Worm (Caenorhabditis elegans) whole organism, early embryonic: ENCODE data around the gene hsp-16.2.

Experiments used
- F13C5.2 ChIP-seq: sonication (generic microtip); optimal IDR thresholded peaks from 2 replicates; lab custom pipeline; 2017; ENCODE audit warnings: mild to moderate bottlenecking, missing genetic modification characterization, inconsistent platforms, missing compliant biosample characterization
- ama-1 ChIP-seq: fragments of 150-350 bp; optimal IDR thresholded peaks from 2 replicates; lab custom pipeline; 2014
- ceh-13 ChIP-seq: fragments of 200-800 bp; sonication (Bioruptor generic); optimal IDR thresholded peaks from 2 replicates; lab custom pipeline; 2018; ENCODE audit warnings: mild to moderate bottlenecking, missing genetic modification characterization, missing compliant biosample characterization
- ceh-36 ChIP-seq: sonication (generic microtip); optimal IDR thresholded peaks from 2 replicates; lab custom pipeline; 2016; ENCODE audit warnings: missing genetic modification characterization, inconsistent platforms, missing compliant biosample characterization
- ets-7 ChIP-seq: sonication (generic microtip); optimal IDR thresholded peaks from 2 replicates; lab custom pipeline; 2016; ENCODE audit warnings: missing genotype, missing genetic modification characterization, missing compliant biosample characterization
- flt-1 ChIP-seq: fragments of 200-800 bp; sonication (Bioruptor generic); IDR thresholded peaks from 2 replicates; pipeline ENCODE4 v1.3.6; 2022; ENCODE audit warnings: missing genetic modification characterization, missing compliant biosample characterization
- scrt-1 ChIP-seq: fragments of 200-800 bp; sonication (Bioruptor generic); IDR thresholded peaks from 2 replicates; pipeline ENCODE4 v1.3.6; 2022; ENCODE audit warnings: missing genetic modification characterization, missing compliant biosample characterization
- sea-1 ChIP-seq: fragments of 200-800 bp; sonication (Bioruptor generic); conservative IDR thresholded peaks from 2 replicates; pipeline ENCODE4 v1.3.6; 2022; ENCODE audit warnings: missing genetic modification characterization, missing compliant biosample characterization
- tbx-11 ChIP-seq: fragments of 200-800 bp; sonication (Bioruptor generic); IDR thresholded peaks from 2 replicates; pipeline ENCODE4 v1.3.6; 2022; ENCODE audit warnings: missing genetic modification characterization, missing compliant biosample characterization
- tra-4 ChIP-seq: sonication (generic microtip); optimal IDR thresholded peaks from 2 replicates; lab custom pipeline; 2017; ENCODE audit warnings: missing genetic modification characterization, missing compliant biosample characterization

DNA sequence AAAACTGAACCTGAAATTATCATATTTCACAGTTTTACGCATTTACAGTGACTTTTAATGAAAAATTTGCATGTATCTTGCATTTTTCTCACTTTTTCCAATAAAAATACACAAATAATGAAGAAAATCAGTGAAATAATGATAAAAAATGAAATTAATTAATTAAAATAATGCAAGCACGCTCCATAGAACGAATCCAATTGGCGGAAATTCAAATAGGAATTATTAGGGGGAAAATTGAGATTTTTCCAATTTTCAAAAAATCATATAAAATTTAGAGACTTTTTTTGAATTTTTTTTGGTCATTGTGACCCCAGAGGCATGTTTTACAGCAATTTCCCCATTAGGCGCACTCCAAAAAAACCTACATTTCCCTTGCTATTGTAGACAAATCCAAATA lies 16.0 kb upstream of the hsp-16.2 start:
- TF ChIP-seq ama-1 (lab: Kevin White, UChicago) (no peak), ceh-13 (GFP tag; lab: Kevin White, UChicago) (no peak), ets-7 (tag; lab: Kevin White, UChicago) (no peak), ceh-36 (tag; lab: Kevin White, UChicago) (no peak), F13C5.2 (no peak), tra-4 (tag; lab: Kevin White, UChicago) (no peak), sea-1 (GFP tag; lab: Robert Waterston, UW) (no peak), scrt-1 (no peak), tbx-11 (no peak), flt-1 (GFP tag; lab: Robert Waterston, UW) (no peak)
